Fruit fly (Drosophila melanogaster) whole organism, embryonic: ENCODE results near the gene Kat60.
A peak's percentile ranks its signal among the peaks of the same experiment; 100 is the strongest.

Source experiments
- Abd-B ChIP-seq: fragments of 200-800 bp; sonication (Bioruptor generic); optimal IDR thresholded peaks from 2 replicates; lab custom pipeline; 2018; ENCODE audit warnings: missing biosample characterization, mild to moderate bottlenecking, missing genetic modification characterization, moderate library complexity
- Blimp-1 ChIP-seq: fragments of 200-800 bp; sonication (Bioruptor generic); optimal IDR thresholded peaks from 3 replicates; lab custom pipeline; 2018; ENCODE audit warnings: missing biosample characterization, missing genetic modification characterization, mild to moderate bottlenecking, moderate library complexity, missing genetic modification reagents
- CG10321 ChIP-seq: fragments of 200-800 bp; sonication (Bioruptor generic); IDR thresholded peaks from 2 replicates; pipeline ENCODE4 v1.3.6; 2022; ENCODE audit warnings: missing biosample characterization, missing genetic modification characterization
- CG1233 ChIP-seq: fragments of 200-800 bp; sonication (Bioruptor generic); optimal IDR thresholded peaks from 4 replicates; lab custom pipeline; 2018; ENCODE audit warnings: missing biosample characterization, mild to moderate bottlenecking, missing genetic modification characterization
- CG12769 ChIP-seq: fragments of 200-800 bp; sonication (Bioruptor generic); optimal IDR thresholded peaks from 2 replicates; lab custom pipeline; 2019; ENCODE audit warnings: missing biosample characterization, mild to moderate bottlenecking, missing genetic modification characterization, moderate library complexity
- CG12942 ChIP-seq: fragments of 200-800 bp; sonication (Bioruptor generic); optimal IDR thresholded peaks from 3 replicates; lab custom pipeline; 2016; ENCODE audit warnings: missing biosample characterization, missing genetic modification characterization
- CG13296 ChIP-seq: fragments of 200-800 bp; sonication (Bioruptor generic); optimal IDR thresholded peaks from 3 replicates; lab custom pipeline; 2018; ENCODE audit warnings: missing biosample characterization, mild to moderate bottlenecking, missing genetic modification characterization
- CG14710 ChIP-seq: fragments of 200-800 bp; sonication (Bioruptor generic); optimal IDR thresholded peaks from 3 replicates; lab custom pipeline; 2019; ENCODE audit warnings: missing biosample characterization, mild to moderate bottlenecking, missing genetic modification characterization, moderate library complexity
- CG14860 ChIP-seq: fragments of 200-800 bp; sonication (Bioruptor generic); IDR thresholded peaks from 3 replicates; pipeline ENCODE4 v1.3.6; 2022; ENCODE audit warnings: missing biosample characterization, missing genetic modification characterization; ENCODE audit not compliant: partially characterized antibody
- CG15696 ChIP-seq: fragments of 200-800 bp; sonication (Bioruptor generic); optimal IDR thresholded peaks from 2 replicates; lab custom pipeline; 2019; ENCODE audit warnings: missing biosample characterization, mild to moderate bottlenecking, missing genetic modification characterization, moderate library complexity
- CG16863 ChIP-seq: fragments of 200-800 bp; sonication (Bioruptor generic); optimal IDR thresholded peaks from 3 replicates; lab custom pipeline; 2016; ENCODE audit warnings: missing biosample characterization, missing genetic modification characterization
- CG18619 ChIP-seq: fragments of 200-800 bp; sonication (Bioruptor generic); optimal IDR thresholded peaks from 3 replicates; lab custom pipeline; 2017; ENCODE audit warnings: missing biosample characterization, mild to moderate bottlenecking, missing genetic modification characterization
- CG18764 ChIP-seq: fragments of 200-800 bp; sonication (Bioruptor generic); optimal IDR thresholded peaks from 3 replicates; lab custom pipeline; 2016; ENCODE audit warnings: missing biosample characterization, missing genetic modification characterization
- CG3407 ChIP-seq: fragments of 200-800 bp; sonication (Bioruptor generic); optimal IDR thresholded peaks from 2 replicates; lab custom pipeline; 2018; ENCODE audit warnings: missing biosample characterization, mild to moderate bottlenecking, missing genetic modification characterization
- CG42726 ChIP-seq: fragments of 200-800 bp; sonication (Bioruptor generic); IDR thresholded peaks from 2 replicates; pipeline ENCODE4 v1.3.6; 2022; ENCODE audit warnings: missing biosample characterization, missing genetic modification characterization; ENCODE audit not compliant: partially characterized antibody
- CG5180 ChIP-seq: fragments of 200-800 bp; sonication (Bioruptor generic); optimal IDR thresholded peaks from 3 replicates; lab custom pipeline; 2017; ENCODE audit warnings: missing biosample characterization, missing genetic modification characterization, mild to moderate bottlenecking, moderate library complexity, missing genetic modification reagents
- CG6765 ChIP-seq: fragments of 200-800 bp; sonication (Bioruptor generic); optimal IDR thresholded peaks from 3 replicates; lab custom pipeline; 2017; ENCODE audit warnings: missing biosample characterization, mild to moderate bottlenecking, missing genetic modification characterization
- CG6813 ChIP-seq: fragments of 200-800 bp; sonication (Bioruptor generic); optimal IDR thresholded peaks from 2 replicates; lab custom pipeline; 2017; ENCODE audit warnings: missing biosample characterization, missing genetic modification characterization, mild to moderate bottlenecking, moderate library complexity, missing genetic modification reagents
- CG7839 ChIP-seq: fragments of 200-800 bp; sonication (Bioruptor generic); optimal IDR thresholded peaks from 3 replicates; lab custom pipeline; 2018; ENCODE audit warnings: missing biosample characterization, mild to moderate bottlenecking, missing genetic modification characterization, moderate library complexity
- CG9437 ChIP-seq: fragments of 200-800 bp; sonication (Bioruptor generic); optimal IDR thresholded peaks from 2 replicates; lab custom pipeline; 2018; ENCODE audit warnings: missing biosample characterization, mild to moderate bottlenecking, missing genetic modification characterization
- CkIIα-i1 ChIP-seq: fragments of 200-800 bp; sonication (Bioruptor generic); IDR thresholded peaks from 2 replicates; pipeline ENCODE4 v1.3.6; 2022; ENCODE audit warnings: missing biosample characterization, missing genetic modification characterization
- D ChIP-seq, 2 experiments: fragments of 200-800 bp in 1 of 2; fragments of >200 bp in 1 of 2; sonication (Bioruptor generic) in 1 of 2; optimal IDR thresholded peaks; 2 replicates in 1 of 2; 3 replicates in 1 of 2; lab custom pipeline; 2017; ENCODE audit warnings: mild to moderate bottlenecking in 1 of 2, missing biosample characterization in 1 of 2, missing genetic modification characterization in 1 of 2, missing genetic modification reagents in 1 of 2
- D19B ChIP-seq: fragments of 200-800 bp; sonication (Bioruptor generic); optimal IDR thresholded peaks from 2 replicates; lab custom pipeline; 2017; ENCODE audit warnings: missing biosample characterization, mild to moderate bottlenecking, missing genetic modification characterization
- E2f2 ChIP-seq: fragments of 200-800 bp; sonication (Bioruptor generic); IDR thresholded peaks from 2 replicates; pipeline ENCODE4 v1.3.6; 2022; ENCODE audit warnings: missing biosample characterization, missing genetic modification characterization
- ERR ChIP-seq: fragments of 200-800 bp; sonication (Bioruptor generic); optimal IDR thresholded peaks from 2 replicates; lab custom pipeline; 2016; ENCODE audit warnings: missing biosample characterization, missing genetic modification characterization
- Fer2 ChIP-seq: fragments of 200-800 bp; sonication (Bioruptor generic); optimal IDR thresholded peaks from 2 replicates; lab custom pipeline; 2018; ENCODE audit warnings: missing biosample characterization, mild to moderate bottlenecking, missing genetic modification characterization, moderate library complexity
- HLH54F ChIP-seq: fragments of 200-800 bp; sonication (Bioruptor generic); optimal IDR thresholded peaks from 3 replicates; lab custom pipeline; 2016; ENCODE audit warnings: missing biosample characterization, missing genetic modification characterization
- Mad ChIP-seq: fragments of 200-800 bp; sonication (Bioruptor generic); optimal IDR thresholded peaks from 2 replicates; lab custom pipeline; 2016; ENCODE audit warnings: missing biosample characterization, missing genetic modification characterization
- Meics ChIP-seq: fragments of 200-800 bp; sonication (Bioruptor generic); optimal IDR thresholded peaks from 2 replicates; lab custom pipeline; 2017; ENCODE audit warnings: missing biosample characterization, mild to moderate bottlenecking, missing genetic modification characterization
- Mrtf ChIP-seq: fragments of 200-800 bp; sonication (Bioruptor generic); IDR thresholded peaks from 3 replicates; pipeline ENCODE4 v1.3.6; 2022; ENCODE audit warnings: missing biosample characterization, missing genetic modification characterization
- NK7.1 ChIP-seq: fragments of 200-800 bp; sonication (Bioruptor generic); optimal IDR thresholded peaks from 3 replicates; lab custom pipeline; 2016; ENCODE audit warnings: missing biosample characterization, missing genetic modification characterization
- NfI ChIP-seq: fragments of 200-800 bp; sonication (Bioruptor generic); optimal IDR thresholded peaks from 3 replicates; lab custom pipeline; 2018; ENCODE audit warnings: missing biosample characterization, mild to moderate bottlenecking, missing genetic modification characterization, moderate library complexity
- TFAM ChIP-seq: fragments of 200-800 bp; sonication (Bioruptor generic); optimal IDR thresholded peaks from 2 replicates; lab custom pipeline; 2017; ENCODE audit warnings: missing biosample characterization, missing genetic modification characterization, inconsistent platforms
- Xrp1 ChIP-seq: fragments of 200-800 bp; sonication (Bioruptor generic); IDR thresholded peaks from 2 replicates; pipeline ENCODE4 v1.3.6; 2022; ENCODE audit warnings: missing biosample characterization, missing genetic modification characterization
- ab ChIP-seq: fragments of 200-800 bp; sonication (Bioruptor generic); optimal IDR thresholded peaks from 2 replicates; lab custom pipeline; 2016; ENCODE audit warnings: missing biosample characterization, missing genetic modification characterization
- bbx ChIP-seq: fragments of 200-800 bp; sonication (Bioruptor generic); IDR thresholded peaks from 2 replicates; pipeline ENCODE4 v1.3.6; 2022; ENCODE audit warnings: missing biosample characterization, missing genetic modification characterization; ENCODE audit not compliant: partially characterized antibody
- chm ChIP-seq: fragments of 200-800 bp; sonication (Bioruptor generic); IDR thresholded peaks from 2 replicates; pipeline ENCODE4 v1.3.6; 2022; ENCODE audit warnings: missing biosample characterization, missing genetic modification characterization
- emc ChIP-seq: fragments of 200-800 bp; sonication (Bioruptor generic); optimal IDR thresholded peaks from 2 replicates; lab custom pipeline; 2016; ENCODE audit warnings: missing biosample characterization, missing genetic modification characterization
- gsb-n ChIP-seq: fragments of 200-800 bp; sonication (Bioruptor generic); optimal IDR thresholded peaks from 3 replicates; lab custom pipeline; 2018; ENCODE audit warnings: missing biosample characterization, mild to moderate bottlenecking, missing genetic modification characterization
- hbn ChIP-seq: fragments of 200-800 bp; sonication (Bioruptor generic); IDR thresholded peaks from 2 replicates; pipeline ENCODE4 v1.3.6; 2022; ENCODE audit warnings: missing biosample characterization, missing genetic modification characterization; ENCODE audit not compliant: partially characterized antibody
- her ChIP-seq: fragments of 200-800 bp; sonication (Bioruptor generic); optimal IDR thresholded peaks from 2 replicates; lab custom pipeline; 2016; ENCODE audit warnings: missing biosample characterization, missing genetic modification characterization
- maf-S ChIP-seq: fragments of 200-800 bp; sonication (Bioruptor generic); optimal IDR thresholded peaks from 2 replicates; lab custom pipeline; 2016; ENCODE audit warnings: missing biosample characterization, missing genetic modification characterization
- nom ChIP-seq: fragments of 200-800 bp; sonication (Bioruptor generic); optimal IDR thresholded peaks from 2 replicates; lab custom pipeline; 2017; ENCODE audit warnings: missing biosample characterization, missing genetic modification characterization, mild to moderate bottlenecking, moderate library complexity, missing genetic modification reagents
- pzg ChIP-seq: fragments of 200-800 bp; sonication (Bioruptor generic); optimal IDR thresholded peaks from 3 replicates; lab custom pipeline; 2018; ENCODE audit warnings: missing biosample characterization, mild to moderate bottlenecking, missing genetic modification characterization, moderate library complexity
- seq ChIP-seq: fragments of 200-800 bp; sonication (Bioruptor generic); IDR thresholded peaks from 2 replicates; pipeline ENCODE4 v1.3.6; 2022; ENCODE audit warnings: missing biosample characterization, missing genetic modification characterization
- sima ChIP-seq: fragments of 200-800 bp; sonication (Bioruptor generic); optimal IDR thresholded peaks from 2 replicates; lab custom pipeline; 2016; ENCODE audit warnings: missing biosample characterization, missing genetic modification characterization
- sr ChIP-seq: fragments of 200-800 bp; sonication (Bioruptor generic); IDR thresholded peaks from 3 replicates; pipeline ENCODE4 v1.3.6; 2022; ENCODE audit warnings: missing biosample characterization, missing genetic modification characterization
- tio ChIP-seq: fragments of 200-800 bp; sonication (Bioruptor generic); optimal IDR thresholded peaks from 2 replicates; lab custom pipeline; 2017; ENCODE audit warnings: missing biosample characterization, missing genetic modification characterization, inconsistent platforms
- unc-4 ChIP-seq: fragments of 200-800 bp; sonication (Bioruptor generic); IDR thresholded peaks from 2 replicates; pipeline ENCODE4 v1.3.6; 2022; ENCODE audit warnings: missing biosample characterization, missing genetic modification characterization; ENCODE audit not compliant: partially characterized antibody
- wdn ChIP-seq: fragments of 200-800 bp; sonication (Bioruptor generic); IDR thresholded peaks from 2 replicates; pipeline ENCODE4 v1.3.6; 2022; ENCODE audit warnings: missing biosample characterization, missing genetic modification characterization
- yki ChIP-seq: fragments of >200 bp; optimal IDR thresholded peaks from 3 replicates; lab custom pipeline; 2018

The Kat60 gene

dm6 chr3R:5270806-5271205 is 38.8 kb upstream of the Kat60 start (continued):
- TF ChIP-seq CG5180, result no peak
- no peak for TF ChIP-seq sr (GFP tag; lab: Robert Waterston, UW)
- no peak for TF ChIP-seq HLH54F (GFP tag; lab: Kevin White, UChicago)
- TF ChIP-seq CG14710 (tag; lab: Kevin White, UChicago), result no peak
- TF ChIP-seq Abd-B, result no peak
- TF ChIP-seq seq (GFP tag; lab: Robert Waterston, UW), result 0 out of 2 replicates have a peak, but pooled peaks have one; percentile 13
- no peak for TF ChIP-seq maf-S (GFP tag; lab: Kevin White, UChicago)
- TF ChIP-seq nom (GFP tag; lab: Kevin White, UChicago), result peak; percentile 29
- no peak for TF ChIP-seq CG7839 (tag; lab: Kevin White, UChicago)
- TF ChIP-seq CG3407 (GFP tag; lab: Kevin White, UChicago), result no peak
- peak; percentile 16 for TF ChIP-seq Meics (GFP tag; lab: Kevin White, UChicago)
- TF ChIP-seq CG15696 (tag; lab: Kevin White, UChicago), result no peak
- no peak for TF ChIP-seq E2f2 (GFP tag; lab: Robert Waterston, UW)
- TF ChIP-seq CG6813 (GFP tag; lab: Kevin White, UChicago), result no peak
- no peak for TF ChIP-seq gsb-n (tag; lab: Kevin White, UChicago)
- TF ChIP-seq Blimp-1 (GFP tag; lab: Kevin White, UChicago), result no peak
- TF ChIP-seq tio (GFP tag; lab: Kevin White, UChicago), result no peak
- no peak for TF ChIP-seq bbx (GFP tag; lab: Robert Waterston, UW)
- no peak for TF ChIP-seq D (optimal IDR thresholded peaks at IDR 0.05; lab: Kevin White, UChicago)
- TF ChIP-seq D (GFP tag; optimal IDR thresholded peaks at IDR 0.05; lab: Kevin White, UChicago), result no peak
- no peak for TF ChIP-seq emc
- peak; percentile 3 for TF ChIP-seq CG12769 (tag; lab: Kevin White, UChicago)
- TF ChIP-seq Xrp1 (GFP tag; lab: Robert Waterston, UW), result peak; percentile 60
- TF ChIP-seq TFAM, result no peak
- no peak for TF ChIP-seq Mrtf
- TF ChIP-seq CG1233, result no peak
- TF ChIP-seq CG16863 (GFP tag; lab: Kevin White, UChicago), result peak; percentile 2
- TF ChIP-seq unc-4 (GFP tag; lab: Robert Waterston, UW), result no peak
- no peak for TF ChIP-seq CG42726
- TF ChIP-seq CG12942 (GFP tag; lab: Kevin White, UChicago), result no peak
- TF ChIP-seq CG13296 (GFP tag; lab: Kevin White, UChicago), result peak; percentile 6
- TF ChIP-seq ab (GFP tag; lab: Kevin White, UChicago), result no peak
- no peak for TF ChIP-seq CkIIα-i1 (GFP tag; lab: Robert Waterston, UW)
- no peak for TF ChIP-seq sima (GFP tag; lab: Kevin White, UChicago)
- TF ChIP-seq her (GFP tag; lab: Kevin White, UChicago), result peak; percentile 20
- TF ChIP-seq CG9437, result no peak
- TF ChIP-seq ERR (GFP tag; lab: Kevin White, UChicago), result no peak
- TF ChIP-seq NfI (GFP tag; lab: Kevin White, UChicago), result no peak
- TF ChIP-seq CG10321 (GFP tag; lab: Robert Waterston, UW), result no peak
- no peak for TF ChIP-seq yki
- peak; percentile 2 for TF ChIP-seq pzg
- TF ChIP-seq CG6765, result no peak
- TF ChIP-seq NK7.1 (GFP tag; lab: Kevin White, UChicago), result no peak
- TF ChIP-seq CG18619 (GFP tag; lab: Kevin White, UChicago), result no peak
- TF ChIP-seq CG14860, result no peak
- no peak for TF ChIP-seq hbn (GFP tag; lab: Robert Waterston, UW)
- no peak for TF ChIP-seq chm (GFP tag; lab: Robert Waterston, UW)
- no peak for TF ChIP-seq Fer2 (tag; lab: Kevin White, UChicago)
- no peak for TF ChIP-seq CG18764 (GFP tag; lab: Kevin White, UChicago)
- TF ChIP-seq Mad (GFP tag; lab: Kevin White, UChicago), result no peak
- TF ChIP-seq wdn (GFP tag; lab: Robert Waterston, UW), result no peak
- no peak for TF ChIP-seq D19B (GFP tag; lab: Kevin White, UChicago)
